Worm (Caenorhabditis elegans) whole organism, L2 larva: ENCODE data around the gene clec-80.

Source experiments
- C34F6.9 ChIP-seq: fragments of 150-350 bp; optimal IDR thresholded peaks from 2 replicates; lab custom pipeline; 2014; ENCODE audit warnings: missing biosample characterization, missing genetic modification characterization
- F13H6.1 ChIP-seq: sonication (generic microtip); optimal IDR thresholded peaks from 2 replicates; lab custom pipeline; 2016; ENCODE audit warnings: missing genetic modification characterization, missing compliant biosample characterization
- R02D3.7 ChIP-seq: fragments of 150-350 bp; optimal IDR thresholded peaks from 2 replicates; lab custom pipeline; 2014; ENCODE audit warnings: missing biosample characterization, missing genetic modification characterization
- Y55F3AM.14 ChIP-seq: fragments of 200-800 bp; sonication (Bioruptor generic); optimal IDR thresholded peaks from 2 replicates; lab custom pipeline; 2018; ENCODE audit warnings: mild to moderate bottlenecking, missing genetic modification characterization, missing compliant biosample characterization
- ZK546.5 ChIP-seq: sonication (generic microtip); optimal IDR thresholded peaks from 2 replicates; lab custom pipeline; 2017; ENCODE audit warnings: missing biosample characterization, missing genetic modification characterization
- alr-1 ChIP-seq: fragments of 150-350 bp; optimal IDR thresholded peaks from 2 replicates; lab custom pipeline; 2014; ENCODE audit warnings: missing biosample characterization, missing genetic modification characterization
- aly-2 ChIP-seq: fragments of 150-350 bp; optimal IDR thresholded peaks from 2 replicates; lab custom pipeline; 2014; ENCODE audit warnings: missing biosample characterization, missing genetic modification characterization
- ama-1 ChIP-seq: fragments of 150-350 bp; optimal IDR thresholded peaks from 2 replicates; lab custom pipeline; 2018; ENCODE audit warnings: inconsistent platforms
- blmp-1 ChIP-seq: sonication (generic microtip); optimal IDR thresholded peaks from 2 replicates; lab custom pipeline; 2017; ENCODE audit warnings: missing genetic modification characterization, mild to moderate bottlenecking, missing compliant biosample characterization, antibody characterized with exemption, moderate library complexity; ENCODE audit not compliant: insufficient read depth
- ceh-16 ChIP-seq: fragments of 150-350 bp; optimal IDR thresholded peaks from 2 replicates; lab custom pipeline; 2014; ENCODE audit warnings: missing biosample characterization, missing genetic modification characterization
- ceh-82 ChIP-seq: fragments of 150-350 bp; optimal IDR thresholded peaks from 2 replicates; lab custom pipeline; 2014; ENCODE audit warnings: missing biosample characterization, missing genetic modification characterization
- crh-2 ChIP-seq: sonication (generic microtip); optimal IDR thresholded peaks from 2 replicates; lab custom pipeline; 2017; ENCODE audit warnings: missing biosample characterization, missing genetic modification characterization
- dmd-4 ChIP-seq: sonication (generic microtip); optimal IDR thresholded peaks from 2 replicates; lab custom pipeline; 2017; ENCODE audit warnings: missing biosample characterization, missing genetic modification characterization
- egl-27 ChIP-seq: sonication (generic microtip); optimal IDR thresholded peaks from 3 replicates; lab custom pipeline; 2017; ENCODE audit warnings: missing biosample characterization, missing genetic modification reagents, missing genetic modification characterization
- elt-1 ChIP-seq: fragments of 150-350 bp; optimal IDR thresholded peaks from 2 replicates; lab custom pipeline; 2014; ENCODE audit warnings: missing biosample characterization, missing genetic modification characterization
- elt-3 ChIP-seq: sonication (generic microtip); optimal IDR thresholded peaks from 2 replicates; lab custom pipeline; 2017; ENCODE audit warnings: missing biosample characterization, missing genetic modification characterization
- fos-1 ChIP-seq: fragments of 150-350 bp; optimal IDR thresholded peaks from 2 replicates; lab custom pipeline; 2014; ENCODE audit warnings: missing biosample characterization, missing genetic modification characterization
- gmeb-1 ChIP-seq: fragments of 150-350 bp; optimal IDR thresholded peaks from 2 replicates; lab custom pipeline; 2014; ENCODE audit warnings: missing biosample characterization, missing genetic modification characterization
- lin-11 ChIP-seq: fragments of 150-350 bp; sonication (generic microtip); optimal IDR thresholded peaks from 2 replicates; lab custom pipeline; 2014; ENCODE audit warnings: missing biosample characterization, missing genetic modification characterization, inconsistent platforms, mixed read lengths
- lin-13 ChIP-seq: fragments of 150-350 bp; optimal IDR thresholded peaks from 2 replicates; lab custom pipeline; 2014; ENCODE audit warnings: missing biosample characterization, missing genetic modification reagents, missing genetic modification characterization
- lin-39 ChIP-seq: fragments of 150-350 bp; optimal IDR thresholded peaks from 2 replicates; lab custom pipeline; 2014; ENCODE audit warnings: missing biosample characterization, missing genetic modification reagents, missing genetic modification characterization
- lsy-2 ChIP-seq, 2 experiments: fragments of 150-350 bp in 1 of 2; sonication (generic microtip) in 1 of 2; optimal IDR thresholded peaks; 2 replicates each; lab custom pipeline; 2014 to 2017; ENCODE audit warnings: missing biosample characterization in 2 of 2, missing genetic modification characterization in 2 of 2
- mab-5 ChIP-seq: fragments of 150-350 bp; optimal IDR thresholded peaks from 2 replicates; lab custom pipeline; 2014; ENCODE audit warnings: missing biosample characterization, missing genetic modification characterization
- mbf-1 ChIP-seq: sonication (generic microtip); optimal IDR thresholded peaks from 2 replicates; lab custom pipeline; 2017; ENCODE audit warnings: missing biosample characterization, missing genetic modification characterization
- mdl-1 ChIP-seq, 2 experiments: fragments of 150-350 bp in 1 of 2; sonication (generic microtip) in 1 of 2; optimal IDR thresholded peaks; 2 replicates each; lab custom pipeline; 2017; ENCODE audit warnings: missing biosample characterization in 2 of 2, missing genetic modification characterization in 2 of 2
- nhr-10 ChIP-seq: sonication (generic microtip); optimal IDR thresholded peaks from 2 replicates; lab custom pipeline; 2017; ENCODE audit warnings: missing biosample characterization, missing genetic modification characterization
- nhr-11 ChIP-seq: fragments of 150-350 bp; optimal IDR thresholded peaks from 2 replicates; lab custom pipeline; 2014; ENCODE audit warnings: missing biosample characterization, missing genetic modification characterization
- nhr-12 ChIP-seq: fragments of 150-350 bp; optimal IDR thresholded peaks from 2 replicates; lab custom pipeline; 2014; ENCODE audit warnings: missing biosample characterization, missing genetic modification characterization
- nhr-129 ChIP-seq: fragments of 150-350 bp; optimal IDR thresholded peaks from 2 replicates; lab custom pipeline; 2014; ENCODE audit warnings: missing biosample characterization, missing genetic modification characterization
- nhr-21 ChIP-seq: fragments of 150-350 bp; optimal IDR thresholded peaks from 2 replicates; lab custom pipeline; 2014; ENCODE audit warnings: missing biosample characterization, missing genetic modification characterization
- nhr-23 ChIP-seq: fragments of 150-350 bp; optimal IDR thresholded peaks from 2 replicates; lab custom pipeline; 2014; ENCODE audit warnings: missing biosample characterization, missing genetic modification reagents, missing genetic modification characterization
- nhr-237 ChIP-seq: fragments of 150-350 bp; optimal IDR thresholded peaks from 2 replicates; lab custom pipeline; 2014; ENCODE audit warnings: missing biosample characterization, missing genetic modification characterization
- nhr-25 ChIP-seq: fragments of 150-350 bp; sonication (generic microtip); optimal IDR thresholded peaks from 3 replicates; lab custom pipeline; 2014; ENCODE audit warnings: missing biosample characterization, missing genetic modification characterization
- nhr-6 ChIP-seq: fragments of 150-350 bp; optimal IDR thresholded peaks from 2 replicates; lab custom pipeline; 2014; ENCODE audit warnings: missing biosample characterization, missing genetic modification characterization
- nhr-77 ChIP-seq: fragments of 150-350 bp; optimal IDR thresholded peaks from 2 replicates; lab custom pipeline; 2014; ENCODE audit warnings: missing biosample characterization, missing genetic modification characterization
- peb-1 ChIP-seq: fragments of 150-350 bp; optimal IDR thresholded peaks from 2 replicates; lab custom pipeline; 2014; ENCODE audit warnings: missing biosample characterization, missing genetic modification characterization
- sem-4 ChIP-seq: fragments of 150-350 bp; optimal IDR thresholded peaks from 2 replicates; lab custom pipeline; 2014; ENCODE audit warnings: missing biosample characterization, missing genetic modification reagents, missing genetic modification characterization
- skn-1 ChIP-seq: sonication (generic microtip); optimal IDR thresholded peaks from 2 replicates; lab custom pipeline; 2017; ENCODE audit warnings: missing biosample characterization, missing genetic modification characterization
- sma-3 ChIP-seq: sonication (generic microtip); optimal IDR thresholded peaks from 2 replicates; lab custom pipeline; 2016; ENCODE audit warnings: missing genetic modification reagents, missing genetic modification characterization, missing compliant biosample characterization
- sma-9 ChIP-seq, 2 experiments: fragments of 150-350 bp in 1 of 2; sonication (generic microtip) in 1 of 2; optimal IDR thresholded peaks; 2 replicates each; lab custom pipeline; 2014 to 2016; ENCODE audit warnings: missing genetic modification characterization in 2 of 2, mild to moderate bottlenecking in 1 of 2, missing biosample characterization in 1 of 2, missing compliant biosample characterization in 1 of 2, missing genetic modification reagents in 1 of 2, moderate library complexity in 1 of 2
- snpc-4 ChIP-seq: fragments of 150-350 bp; optimal IDR thresholded peaks from 2 replicates; lab custom pipeline; 2014; ENCODE audit warnings: missing biosample characterization, missing genetic modification characterization
- unc-39 ChIP-seq: fragments of 150-350 bp; optimal IDR thresholded peaks from 2 replicates; lab custom pipeline; 2014; ENCODE audit warnings: missing biosample characterization, missing genetic modification characterization
- unc-55 ChIP-seq: fragments of 150-350 bp; sonication (generic microtip); optimal IDR thresholded peaks from 3 replicates; lab custom pipeline; 2014; ENCODE audit warnings: missing biosample characterization, missing genetic modification reagents, missing genetic modification characterization
- unc-62 ChIP-seq: fragments of 150-350 bp; optimal IDR thresholded peaks from 2 replicates; lab custom pipeline; 2014; ENCODE audit warnings: missing biosample characterization, missing genetic modification reagents, missing genetic modification characterization
- zag-1 ChIP-seq: fragments of 150-350 bp; optimal IDR thresholded peaks from 2 replicates; lab custom pipeline; 2014; ENCODE audit warnings: missing biosample characterization, missing genetic modification characterization
- ztf-1 ChIP-seq: fragments of 200-800 bp; sonication (Bioruptor generic); conservative IDR thresholded peaks from 2 replicates; pipeline ENCODE4 v1.3.6; 2022; ENCODE audit warnings: missing genetic modification characterization, missing compliant biosample characterization
- ztf-11 ChIP-seq: sonication (generic microtip); optimal IDR thresholded peaks from 2 replicates; lab custom pipeline; 2017; ENCODE audit warnings: missing biosample characterization, missing genetic modification characterization
- ztf-4 ChIP-seq: fragments of 150-350 bp; optimal IDR thresholded peaks from 2 replicates; lab custom pipeline; 2014; ENCODE audit warnings: missing biosample characterization, missing genetic modification characterization

Gene clec-80

ce11 chrIV:2823446-2823845 is at the start of gene clec-80:
clec-80 (plus strand) TSS chrIV:2823746.
- TF ChIP-seq sem-4 (tag; lab: Kevin White, UChicago) (no peak), sma-3 (GFP tag; lab: Kevin White, UChicago) (no peak), unc-62 (GFP tag; lab: Kevin White, UChicago) (no peak), elt-3 (tag; lab: Kevin White, UChicago) (no peak), ceh-16 (tag; lab: Kevin White, UChicago) (no peak)

- TF ChIP-seq mbf-1 (no peak), nhr-129 (peak; percentile 84), crh-2 (tag; lab: Kevin White, UChicago) (peak; percentile 88), nhr-21 (peak; percentile 59), ceh-82 (no peak), lin-13 (GFP tag; lab: Kevin White, UChicago) (peak; percentile 79), nhr-23 (tag; lab: Kevin White, UChicago) (no peak), nhr-6 (peak; percentile 57), ama-1 (peak; percentile 84), blmp-1 (peak; percentile 23), R02D3.7 (tag; lab: Kevin White, UChicago) (no peak), sem-4 (tag; lab: Kevin White, UChicago) (peak; percentile 39), ztf-11 (no peak), sma-3 (GFP tag; lab: Kevin White, UChicago) (peak; percentile 62), ztf-1 (GFP tag; lab: Robert Waterston, UW) (no peak), alr-1 (tag; lab: Kevin White, UChicago) (no peak), lin-11 (tag; lab: Kevin White, UChicago) (no peak), mdl-1 (tag; optimal IDR thresholded peaks at IDR 0.05; lab: Kevin White, UChicago) (peak in 1 of 2 experiments; percentile 34), dmd-4 (tag; lab: Kevin White, UChicago) (no peak), unc-62 (GFP tag; lab: Kevin White, UChicago) (no peak), skn-1 (tag; lab: Kevin White, UChicago) (no peak), mab-5 (tag; lab: Kevin White, UChicago) (peak; percentile 20), unc-55 (GFP tag; lab: Kevin White, UChicago) (peak; percentile 19), Y55F3AM.14 (GFP tag; lab: Kevin White, UChicago) (peak; percentile 16), nhr-25 (tag; lab: Kevin White, UChicago) (peak; percentile 91), lin-39 (no peak), ZK546.5 (tag; lab: Kevin White, UChicago) (no peak), aly-2 (tag; lab: Kevin White, UChicago) (no peak), ztf-4 (tag; lab: Kevin White, UChicago) (no peak), elt-3 (tag; lab: Kevin White, UChicago) (no peak), C34F6.9 (tag; lab: Kevin White, UChicago) (peak; percentile 89), sma-9 (GFP tag; optimal IDR thresholded peaks at IDR 0.05; lab: Kevin White, UChicago) (peak; percentile 85), sma-9 (tag; optimal IDR thresholded peaks at IDR 0.05; lab: Kevin White, UChicago) (no peak), nhr-237 (no peak), elt-1 (no peak), zag-1 (no peak), ceh-16 (tag; lab: Kevin White, UChicago) (no peak), nhr-11 (tag; lab: Kevin White, UChicago) (no peak), nhr-12 (tag; lab: Kevin White, UChicago) (no peak), unc-39 (tag; lab: Kevin White, UChicago) (no peak), nhr-77 (tag; lab: Kevin White, UChicago) (no peak), F13H6.1 (tag; lab: Kevin White, UChicago) (peak; percentile 91), lsy-2 (tag; optimal IDR thresholded peaks at IDR 0.05; lab: Kevin White, UChicago) (peak in 1 of 2 experiments; percentile 82), nhr-10 (tag; lab: Kevin White, UChicago) (no peak), gmeb-1 (tag; lab: Kevin White, UChicago) (peak; percentile 72), snpc-4 (tag; lab: Kevin White, UChicago) (peak; percentile 7), peb-1 (no peak), fos-1 (tag; lab: Kevin White, UChicago) (peak; percentile 59), egl-27 (tag; lab: Kevin White, UChicago) (peak; percentile 36)
These were observed 49.0 kb upstream of the clec-80 start for ce11 chrIV:2774500-2774899.
